Fruit fly (Drosophila melanogaster) whole organism, embryonic: ENCODE data around the gene topi.
A peak's percentile ranks its signal among the peaks of the same experiment; 100 is the strongest.

Experiments
- Aef1 ChIP-seq: fragments of 200-800 bp; sonication (Bioruptor generic); IDR thresholded peaks from 3 replicates; pipeline ENCODE4 v1.3.6; 2022; ENCODE audit warnings: missing biosample characterization, missing genetic modification characterization
- Atf3 ChIP-seq: fragments of 200-800 bp; sonication (Bioruptor generic); optimal IDR thresholded peaks from 3 replicates; lab custom pipeline; 2016; ENCODE audit warnings: missing biosample characterization, missing genetic modification characterization
- Bteb2 ChIP-seq: fragments of 200-800 bp; sonication (Bioruptor generic); optimal IDR thresholded peaks from 2 replicates; lab custom pipeline; 2016; ENCODE audit warnings: missing biosample characterization, missing genetic modification characterization
- CG10959 ChIP-seq: fragments of 200-800 bp; sonication (Bioruptor generic); IDR thresholded peaks from 2 replicates; pipeline ENCODE4 v1.3.6; 2022; ENCODE audit warnings: missing biosample characterization, missing genetic modification characterization
- CG11398 ChIP-seq: fragments of 200-800 bp; sonication (Bioruptor generic); optimal IDR thresholded peaks from 2 replicates; lab custom pipeline; 2016; ENCODE audit warnings: missing biosample characterization, missing genetic modification characterization
- CG11504 ChIP-seq: fragments of 200-800 bp; sonication (Bioruptor generic); optimal IDR thresholded peaks from 3 replicates; lab custom pipeline; 2019; ENCODE audit warnings: missing biosample characterization, mild to moderate bottlenecking, missing genetic modification characterization, moderate library complexity
- CG12299 ChIP-seq: fragments of 200-800 bp; sonication (Bioruptor generic); optimal IDR thresholded peaks from 2 replicates; lab custom pipeline; 2018; ENCODE audit warnings: missing biosample characterization, mild to moderate bottlenecking, missing genetic modification characterization
- CG13296 ChIP-seq: fragments of 200-800 bp; sonication (Bioruptor generic); optimal IDR thresholded peaks from 3 replicates; lab custom pipeline; 2018; ENCODE audit warnings: missing biosample characterization, mild to moderate bottlenecking, missing genetic modification characterization
- CG13894 ChIP-seq: fragments of 200-800 bp; sonication (Bioruptor generic); optimal IDR thresholded peaks from 3 replicates; lab custom pipeline; 2018; ENCODE audit warnings: missing biosample characterization, mild to moderate bottlenecking, missing genetic modification characterization, moderate library complexity
- CG15696 ChIP-seq: fragments of 200-800 bp; sonication (Bioruptor generic); optimal IDR thresholded peaks from 2 replicates; lab custom pipeline; 2019; ENCODE audit warnings: missing biosample characterization, mild to moderate bottlenecking, missing genetic modification characterization, moderate library complexity
- CG17328 ChIP-seq: fragments of 200-800 bp; sonication (Bioruptor generic); IDR thresholded peaks from 2 replicates; pipeline ENCODE4 v1.3.6; 2022; ENCODE audit warnings: missing biosample characterization, missing genetic modification characterization
- CG17802 ChIP-seq: fragments of 200-800 bp; sonication (Bioruptor generic); optimal IDR thresholded peaks from 2 replicates; lab custom pipeline; 2018; ENCODE audit warnings: missing biosample characterization, mild to moderate bottlenecking, missing genetic modification characterization, moderate library complexity
- CG2678 ChIP-seq: fragments of 200-800 bp; sonication (Bioruptor generic); optimal IDR thresholded peaks from 3 replicates; lab custom pipeline; 2019; ENCODE audit warnings: missing biosample characterization, mild to moderate bottlenecking, missing genetic modification characterization, moderate library complexity
- CG31441 ChIP-seq: fragments of 200-800 bp; sonication (Bioruptor generic); IDR thresholded peaks from 2 replicates; pipeline ENCODE4 v1.3.6; 2022; ENCODE audit warnings: missing biosample characterization, missing genetic modification characterization
- CG32532 ChIP-seq: fragments of 200-800 bp; sonication (Bioruptor generic); IDR thresholded peaks from 2 replicates; pipeline ENCODE4 v1.3.6; 2022; ENCODE audit warnings: missing biosample characterization, missing genetic modification characterization
- CG4328 ChIP-seq: fragments of 200-800 bp; sonication (Bioruptor generic); optimal IDR thresholded peaks from 3 replicates; lab custom pipeline; 2017; ENCODE audit warnings: missing biosample characterization, missing genetic modification reagents, missing genetic modification characterization
- CG9817 ChIP-seq: fragments of 200-800 bp; sonication (Bioruptor generic); optimal IDR thresholded peaks from 2 replicates; lab custom pipeline; 2018; ENCODE audit warnings: missing biosample characterization, mild to moderate bottlenecking, missing genetic modification characterization, moderate library complexity
- CrebB ChIP-seq: fragments of 200-800 bp; sonication (Bioruptor generic); optimal IDR thresholded peaks from 3 replicates; lab custom pipeline; 2018; ENCODE audit warnings: missing biosample characterization, mild to moderate bottlenecking, missing genetic modification characterization
- Dbx ChIP-seq: fragments of 200-800 bp; sonication (Bioruptor generic); IDR thresholded peaks from 3 replicates; pipeline ENCODE4 v1.3.6; 2022; ENCODE audit warnings: missing biosample characterization, missing genetic modification characterization
- Dfd ChIP-seq, 2 experiments: fragments of >200 bp; optimal IDR thresholded peaks; 2 replicates each; lab custom pipeline; 2017; ENCODE audit warnings: missing biosample characterization in 2 of 2, missing genetic modification characterization in 2 of 2
- Doc2 ChIP-seq: fragments of 200-800 bp; sonication (Bioruptor generic); IDR thresholded peaks from 2 replicates; pipeline ENCODE4 v1.3.6; 2022; ENCODE audit warnings: missing biosample characterization, missing genetic modification characterization
- Doc3 ChIP-seq: fragments of 200-800 bp; sonication (Bioruptor generic); IDR thresholded peaks from 3 replicates; pipeline ENCODE4 v1.3.6; 2022; ENCODE audit warnings: missing biosample characterization, missing genetic modification characterization; ENCODE audit not compliant: partially characterized antibody
- E2f2 ChIP-seq: fragments of 200-800 bp; sonication (Bioruptor generic); IDR thresholded peaks from 2 replicates; pipeline ENCODE4 v1.3.6; 2022; ENCODE audit warnings: missing biosample characterization, missing genetic modification characterization
- Gsc ChIP-seq: fragments of 200-800 bp; sonication (Bioruptor generic); IDR thresholded peaks from 2 replicates; pipeline ENCODE4 v1.3.6; 2022; ENCODE audit warnings: missing biosample characterization, missing genetic modification characterization
- HLH4C ChIP-seq: fragments of 200-800 bp; sonication (Bioruptor generic); IDR thresholded peaks from 3 replicates; pipeline ENCODE4 v1.3.6; 2022; ENCODE audit warnings: missing biosample characterization, missing genetic modification characterization; ENCODE audit not compliant: partially characterized antibody
- Hmx ChIP-seq: fragments of 200-800 bp; sonication (Bioruptor generic); optimal IDR thresholded peaks from 2 replicates; lab custom pipeline; 2016; ENCODE audit warnings: missing biosample characterization, missing genetic modification characterization
- Oli ChIP-seq: fragments of 200-800 bp; sonication (Bioruptor generic); optimal IDR thresholded peaks from 2 replicates; lab custom pipeline; 2018; ENCODE audit warnings: missing biosample characterization, mild to moderate bottlenecking, missing genetic modification characterization, moderate library complexity
- Six4 ChIP-seq: fragments of 200-800 bp; sonication (Bioruptor generic); optimal IDR thresholded peaks from 2 replicates; lab custom pipeline; 2016; ENCODE audit warnings: missing biosample characterization, missing genetic modification characterization
- Sox102F ChIP-seq: fragments of 200-800 bp; sonication (Bioruptor generic); optimal IDR thresholded peaks from 2 replicates; lab custom pipeline; 2018; ENCODE audit warnings: missing biosample characterization, mild to moderate bottlenecking, missing genetic modification characterization, moderate library complexity
- Usf ChIP-seq: fragments of 200-800 bp; sonication (Bioruptor generic); optimal IDR thresholded peaks from 2 replicates; lab custom pipeline; 2017; ENCODE audit warnings: missing genotype, missing biosample characterization, missing genetic modification characterization
- Vsx1 ChIP-seq: fragments of 200-800 bp; sonication (Bioruptor generic); optimal IDR thresholded peaks from 2 replicates; lab custom pipeline; 2017; ENCODE audit warnings: missing biosample characterization, mild to moderate bottlenecking, missing genetic modification characterization, missing genetic modification reagents
- Xbp1 ChIP-seq: fragments of 200-800 bp; sonication (Bioruptor generic); optimal IDR thresholded peaks from 3 replicates; lab custom pipeline; 2016; ENCODE audit warnings: missing biosample characterization, mild to moderate bottlenecking, missing genetic modification characterization
- bab2 ChIP-seq: fragments of 200-800 bp; sonication (Bioruptor generic); optimal IDR thresholded peaks from 2 replicates; lab custom pipeline; 2016; ENCODE audit warnings: missing biosample characterization, missing genetic modification characterization
- br ChIP-seq: fragments of >200 bp; optimal IDR thresholded peaks from 2 replicates; lab custom pipeline; 2017
- cad ChIP-seq: fragments of >200 bp; optimal IDR thresholded peaks from 2 replicates; lab custom pipeline; 2017; ENCODE audit warnings: missing biosample characterization, missing genetic modification characterization
- cato ChIP-seq: fragments of 200-800 bp; sonication (Bioruptor generic); optimal IDR thresholded peaks from 2 replicates; lab custom pipeline; 2016; ENCODE audit warnings: missing biosample characterization, missing genetic modification characterization, borderline replicate concordance
- dysf ChIP-seq: fragments of 200-800 bp; sonication (Bioruptor generic); IDR thresholded peaks from 3 replicates; pipeline ENCODE4 v1.3.6; 2022; ENCODE audit warnings: missing biosample characterization, missing genetic modification characterization
- gfzf ChIP-seq: fragments of 200-800 bp; sonication (Bioruptor generic); optimal IDR thresholded peaks from 2 replicates; lab custom pipeline; 2016; ENCODE audit warnings: missing biosample characterization, mild to moderate bottlenecking, missing genetic modification characterization, moderate library complexity
- lov ChIP-seq, 2 experiments: fragments of 200-800 bp in 1 of 2; fragments of >200 bp in 1 of 2; sonication (Bioruptor generic) in 1 of 2; IDR thresholded peaks in 1 of 2; optimal IDR thresholded peaks in 1 of 2; 2 replicates in 1 of 2; 3 replicates in 1 of 2; pipeline versions ENCODE4 v1.3.6 to Lab custom; 2017 to 2022; ENCODE audit warnings: missing biosample characterization in 1 of 2, missing genetic modification characterization in 1 of 2
- nau ChIP-seq: fragments of 200-800 bp; sonication (Bioruptor generic); optimal IDR thresholded peaks from 3 replicates; lab custom pipeline; 2017; ENCODE audit warnings: missing biosample characterization, mild to moderate bottlenecking, missing genetic modification characterization, missing genetic modification reagents
- nerfin-2 ChIP-seq: fragments of 200-800 bp; sonication (Bioruptor generic); IDR thresholded peaks from 2 replicates; pipeline ENCODE4 v1.3.6; 2022; ENCODE audit warnings: missing biosample characterization, missing genetic modification characterization; ENCODE audit not compliant: partially characterized antibody
- org-1 ChIP-seq: fragments of 200-800 bp; sonication (Bioruptor generic); optimal IDR thresholded peaks from 2 replicates; lab custom pipeline; 2017; ENCODE audit warnings: missing biosample characterization, missing genetic modification characterization
- otp ChIP-seq: fragments of 200-800 bp; sonication (Bioruptor generic); IDR thresholded peaks from 3 replicates; pipeline ENCODE4, ENCODE4 v1.3.6; 2022; ENCODE audit warnings: missing biosample characterization, missing genetic modification characterization
- pfk ChIP-seq: fragments of 200-800 bp; sonication (Bioruptor generic); optimal IDR thresholded peaks from 2 replicates; lab custom pipeline; 2018; ENCODE audit warnings: missing biosample characterization, mild to moderate bottlenecking, missing genetic modification characterization, moderate library complexity
- repo ChIP-seq: fragments of 200-800 bp; sonication (Bioruptor generic); optimal IDR thresholded peaks from 2 replicates; lab custom pipeline; 2016; ENCODE audit warnings: missing biosample characterization, missing genetic modification characterization
- sima ChIP-seq: fragments of 200-800 bp; sonication (Bioruptor generic); optimal IDR thresholded peaks from 2 replicates; lab custom pipeline; 2016; ENCODE audit warnings: missing biosample characterization, missing genetic modification characterization
- so ChIP-seq: fragments of 200-800 bp; sonication (Bioruptor generic); IDR thresholded peaks from 3 replicates; pipeline ENCODE4 v1.3.6; 2022; ENCODE audit warnings: missing biosample characterization, missing genetic modification characterization
- sug ChIP-seq: fragments of 200-800 bp; optimal IDR thresholded peaks from 2 replicates; lab custom pipeline; 2019; ENCODE audit warnings: missing biosample characterization, mild to moderate bottlenecking, missing genetic modification characterization, moderate library complexity
- tin ChIP-seq: fragments of 200-800 bp; sonication (Bioruptor generic); optimal IDR thresholded peaks from 3 replicates; lab custom pipeline; 2016; ENCODE audit warnings: missing biosample characterization, missing genetic modification characterization
- ttk ChIP-seq: fragments of 200-800 bp; sonication (Bioruptor generic); IDR thresholded peaks from 2 replicates; pipeline ENCODE4 v2.1.2; 2022; ENCODE audit warnings: missing biosample characterization, missing genetic modification characterization
- usp ChIP-seq: fragments of >200 bp; optimal IDR thresholded peaks from 2 replicates; lab custom pipeline; 2017; ENCODE audit warnings: missing biosample characterization, missing genetic modification characterization

Gene topi

DNA sequence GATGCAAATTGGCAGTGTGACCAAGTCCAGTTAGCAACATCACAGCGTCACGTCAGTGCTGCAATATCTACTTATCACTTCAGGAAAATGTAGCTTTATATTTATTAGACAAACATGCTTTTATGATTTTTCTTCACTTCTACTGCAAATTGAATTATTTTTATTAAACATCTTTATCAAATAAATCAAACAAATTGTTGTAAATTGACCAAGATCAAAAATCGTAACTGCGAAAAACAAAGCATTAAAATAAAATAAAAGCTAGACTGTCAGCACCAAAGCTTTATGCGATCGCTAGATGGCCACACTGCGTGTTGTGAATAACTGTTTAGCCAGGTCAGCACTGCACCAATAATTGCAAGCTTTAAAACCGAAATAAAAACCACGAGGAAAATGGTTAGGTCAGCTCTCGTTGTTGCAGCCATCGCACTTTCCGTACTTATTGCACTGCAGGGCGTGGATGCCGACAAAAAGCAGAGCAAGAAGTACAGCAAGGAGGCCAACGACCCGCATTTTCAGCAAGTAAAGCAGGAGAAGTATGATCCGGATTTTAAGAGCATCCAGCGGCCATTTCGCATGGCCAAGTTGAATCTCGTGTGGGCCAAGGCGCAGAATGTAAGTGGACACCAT lies 16.4 kb downstream of the topi start, which contains the start of the genes CG12945 and CG8507 (continued):
- TF ChIP-seq Hmx (GFP tag; lab: Kevin White, UChicago) (no peak), ttk (no peak), CrebB (tag; lab: Kevin White, UChicago) (no peak), Oli (peak; percentile 13), lov (optimal IDR thresholded peaks at IDR 0.05; lab: Kevin White, UChicago) (no peak), lov (GFP tag; IDR thresholded peaks at IDR 0.05; lab: Robert Waterston, UW) (no peak), Usf (GFP tag; lab: Kevin White, UChicago) (no peak), Xbp1 (GFP tag; lab: Kevin White, UChicago) (peak; percentile 68), nau (GFP tag; lab: Kevin White, UChicago) (no peak), CG10959 (GFP tag; lab: Robert Waterston, UW) (no peak), CG9817 (peak; percentile 62), CG13296 (GFP tag; lab: Kevin White, UChicago) (no peak), Dbx (GFP tag; lab: Robert Waterston, UW) (0 out of 3 replicates have a peak, but pooled peaks have one; percentile 18), cad (GFP tag; lab: Kevin White, UChicago) (no peak), sima (no peak), Gsc (GFP tag; lab: Robert Waterston, UW) (no peak), Six4 (no peak), Doc2 (no peak), CG15696 (tag; lab: Kevin White, UChicago) (peak; percentile 48), CG11504 (tag; lab: Kevin White, UChicago) (no peak), Atf3 (no peak), otp (GFP tag; lab: Robert Waterston, UW) (no peak), sug (tag; lab: Kevin White, UChicago) (peak; percentile 71), so (GFP tag; lab: Robert Waterston, UW) (no peak), pfk (no peak), Bteb2 (no peak), CG11398 (no peak), Vsx1 (GFP tag; lab: Kevin White, UChicago) (no peak), cato (no peak), gfzf (peak; percentile 79), dysf (peak; percentile 34; the same call in 1 of the 3 replicates), Dfd (GFP tag; optimal IDR thresholded peaks at IDR 0.05; lab: Kevin White, UChicago) (no peak), Doc3 (GFP tag; lab: Robert Waterston, UW) (no peak), CG32532 (GFP tag; lab: Robert Waterston, UW) (no peak; the same call in 1 of the 2 replicates), repo (GFP tag; lab: Kevin White, UChicago) (no peak), nerfin-2 (no peak), org-1 (GFP tag; lab: Kevin White, UChicago) (no peak), CG17328 (no peak), Aef1 (GFP tag; lab: Robert Waterston, UW) (no peak), HLH4C (no peak), Sox102F (GFP tag; lab: Kevin White, UChicago) (no peak), bab2 (GFP tag; lab: Kevin White, UChicago) (no peak), tin (peak; percentile 46), usp (GFP tag; lab: Kevin White, UChicago) (no peak), CG17802 (tag; lab: Kevin White, UChicago) (no peak), E2f2 (GFP tag; lab: Robert Waterston, UW) (0 out of 2 replicates have a peak, but pooled peaks have one; percentile 31), br (lab: Kevin White, UChicago) (no peak), CG2678 (no peak), CG13894 (tag; lab: Kevin White, UChicago) (no peak), CG31441 (GFP tag; lab: Robert Waterston, UW) (no peak), CG12299 (tag; lab: Kevin White, UChicago) (no peak), CG4328 (no peak)
